Fruit fly (Drosophila melanogaster) whole organism, wandering third instar larva: Measurements from ENCODE around the gene rho.

Experiments
- Abd-B ChIP-seq: fragments of >200 bp; optimal IDR thresholded peaks from 2 replicates; lab custom pipeline; 2017; ENCODE audit warnings: missing biosample characterization, missing genetic modification characterization
- CG32264 ChIP-seq: fragments of 200-800 bp; sonication (Bioruptor generic); optimal IDR thresholded peaks from 2 replicates; lab custom pipeline; 2016; ENCODE audit warnings: missing biosample characterization, missing genetic modification characterization
- CG9705 ChIP-seq: fragments of 200-800 bp; sonication (Bioruptor generic); optimal IDR thresholded peaks from 2 replicates; lab custom pipeline; 2018; ENCODE audit warnings: missing biosample characterization, mild to moderate bottlenecking, missing genetic modification characterization
- CrebA ChIP-seq: fragments of 200-800 bp; sonication (Bioruptor generic); optimal IDR thresholded peaks from 2 replicates; lab custom pipeline; 2016; ENCODE audit warnings: missing biosample characterization, mild to moderate bottlenecking, missing genetic modification characterization, borderline replicate concordance
- Dfd ChIP-seq: fragments of >200 bp; optimal IDR thresholded peaks from 2 replicates; lab custom pipeline; 2017; ENCODE audit warnings: missing biosample characterization, missing genetic modification characterization
- Dif ChIP-seq: fragments of 200-275, 200-300 bp; sonication (Bioruptor generic); optimal IDR thresholded peaks from 2 replicates; lab custom pipeline; 2018; ENCODE audit warnings: missing biosample characterization, missing genetic modification characterization; ENCODE audit not compliant: partially characterized antibody
- GATAd ChIP-seq: sonication (Bioruptor generic); optimal IDR thresholded peaks from 2 replicates; lab custom pipeline; 2016; ENCODE audit warnings: missing biosample characterization, missing genetic modification characterization
- HLH106 ChIP-seq: fragments of 200-800 bp; optimal IDR thresholded peaks from 3 replicates; lab custom pipeline; 2019; ENCODE audit warnings: missing biosample characterization, mild to moderate bottlenecking, missing genetic modification characterization, moderate library complexity
- Hnf4 ChIP-seq: fragments of 200-800 bp; sonication (Bioruptor generic); optimal IDR thresholded peaks from 2 replicates; lab custom pipeline; 2016; ENCODE audit warnings: missing biosample characterization, mild to moderate bottlenecking, missing genetic modification characterization
- Hr83 ChIP-seq: fragments of 200-300 bp; sonication (Bioruptor generic); optimal IDR thresholded peaks from 2 replicates; lab custom pipeline; 2016; ENCODE audit warnings: missing biosample characterization, mild to moderate bottlenecking, missing genetic modification characterization, moderate library complexity; ENCODE audit not compliant: poor library complexity, severe bottlenecking
- Jra ChIP-seq: sonication (Bioruptor generic); optimal IDR thresholded peaks from 2 replicates; lab custom pipeline; 2016; ENCODE audit warnings: missing biosample characterization, missing genetic modification characterization
- Mio ChIP-seq: sonication (Bioruptor generic); optimal IDR thresholded peaks from 2 replicates; lab custom pipeline; 2016; ENCODE audit warnings: missing biosample characterization, missing genetic modification characterization
- Myc ChIP-seq: fragments of >200 bp; optimal IDR thresholded peaks from 2 replicates; lab custom pipeline; 2017
- N ChIP-seq: fragments of >200 bp; optimal IDR thresholded peaks from 2 replicates; lab custom pipeline; 2018; ENCODE audit warnings: missing biosample characterization, missing external identifiers, missing genetic modification characterization
- OdsH ChIP-seq: fragments of 200-800 bp; sonication (Bioruptor generic); optimal IDR thresholded peaks from 2 replicates; lab custom pipeline; 2016; ENCODE audit warnings: missing biosample characterization, mild to moderate bottlenecking, missing genetic modification characterization
- Rel ChIP-seq, 2 experiments: fragments of 200-800 bp; sonication (Bioruptor generic) in 1 of 2; optimal IDR thresholded peaks; 2 replicates in 1 of 2; 3 replicates in 1 of 2; lab custom pipeline; 2016 to 2019; ENCODE audit warnings: mild to moderate bottlenecking in 2 of 2, missing biosample characterization in 2 of 2, missing genetic modification characterization in 2 of 2, moderate library complexity in 1 of 2
- Sp1 ChIP-seq: fragments of 200-800 bp; sonication (Bioruptor generic); optimal IDR thresholded peaks from 3 replicates; lab custom pipeline; 2019; ENCODE audit warnings: missing biosample characterization, mild to moderate bottlenecking, missing genetic modification characterization, moderate library complexity
- Vsx2 ChIP-seq: fragments of 200-300, 225-300 bp; sonication (Bioruptor generic); optimal IDR thresholded peaks from 2 replicates; lab custom pipeline; 2018; ENCODE audit warnings: missing biosample characterization, missing genetic modification characterization; ENCODE audit not compliant: partially characterized antibody
- br ChIP-seq: fragments of 200-800 bp; sonication (Bioruptor generic); optimal IDR thresholded peaks from 2 replicates; lab custom pipeline; 2016; ENCODE audit warnings: missing biosample characterization, missing genetic modification characterization
- brk ChIP-seq: fragments of 200-800 bp; sonication (Bioruptor generic); optimal IDR thresholded peaks from 2 replicates; lab custom pipeline; 2016; ENCODE audit warnings: missing biosample characterization, mild to moderate bottlenecking, missing genetic modification characterization
- dl ChIP-seq, 2 experiments: fragments of 175-275, 200-275 bp in 1 of 2; fragments of 200-275 bp in 1 of 2; sonication (Bioruptor generic); optimal IDR thresholded peaks; lab custom pipeline; 2018; ENCODE audit warnings: mild to moderate bottlenecking in 2 of 2, missing biosample characterization in 2 of 2, missing genetic modification characterization in 2 of 2, moderate library complexity in 2 of 2; ENCODE audit not compliant: partially characterized antibody in 2 of 2, insufficient read depth in 1 of 2
- dmrt93B ChIP-seq: fragments of 200-800 bp; sonication (Bioruptor generic); optimal IDR thresholded peaks from 2 replicates; lab custom pipeline; 2018; ENCODE audit warnings: missing biosample characterization, mild to moderate bottlenecking, missing genetic modification characterization
- dsf ChIP-seq: sonication (Bioruptor generic); optimal IDR thresholded peaks from 2 replicates; lab custom pipeline; 2016; ENCODE audit warnings: missing biosample characterization, missing genetic modification characterization, borderline replicate concordance
- ey ChIP-seq: fragments of 200-800 bp; sonication (Bioruptor generic); optimal IDR thresholded peaks from 2 replicates; lab custom pipeline; 2016; ENCODE audit warnings: missing biosample characterization, missing genetic modification characterization
- foxo ChIP-seq, 2 experiments: fragments of 200-800 bp; sonication (Bioruptor generic); optimal IDR thresholded peaks; 2 replicates in 1 of 2; 3 replicates in 1 of 2; lab custom pipeline; 2016 to 2017; ENCODE audit warnings: missing biosample characterization in 2 of 2, missing genetic modification characterization in 2 of 2
- fru ChIP-seq: fragments of 200-800 bp; sonication (Bioruptor generic); optimal IDR thresholded peaks from 3 replicates; lab custom pipeline; 2016; ENCODE audit warnings: missing biosample characterization, mild to moderate bottlenecking, missing genetic modification characterization
- h ChIP-seq: fragments of 200-800 bp; sonication (Bioruptor generic); optimal IDR thresholded peaks from 3 replicates; lab custom pipeline; 2016; ENCODE audit warnings: missing biosample characterization, mild to moderate bottlenecking, missing genetic modification characterization
- jim ChIP-seq: fragments of 175-275, 200-325 bp; sonication (Bioruptor generic); optimal IDR thresholded peaks from 2 replicates; lab custom pipeline; 2016; ENCODE audit warnings: missing biosample characterization, mild to moderate bottlenecking, missing genetic modification characterization
- pan ChIP-seq: fragments of >200 bp; optimal IDR thresholded peaks from 2 replicates; lab custom pipeline; 2017
- psq ChIP-seq: fragments of 200-800 bp; sonication (Bioruptor generic); optimal IDR thresholded peaks from 3 replicates; lab custom pipeline; 2017; ENCODE audit warnings: missing biosample characterization, mild to moderate bottlenecking, missing genetic modification characterization, moderate library complexity
- rgr ChIP-seq: fragments of 200-800 bp; sonication (Bioruptor generic); optimal IDR thresholded peaks from 3 replicates; lab custom pipeline; 2016; ENCODE audit warnings: missing biosample characterization, mild to moderate bottlenecking, missing genetic modification characterization
- sage ChIP-seq: fragments of 200-800 bp; sonication (Bioruptor generic); optimal IDR thresholded peaks from 2 replicates; lab custom pipeline; 2016; ENCODE audit warnings: missing biosample characterization, mild to moderate bottlenecking, missing genetic modification characterization
- sv ChIP-seq: fragments of 200-800 bp; sonication (Bioruptor generic); optimal IDR thresholded peaks from 3 replicates; lab custom pipeline; 2016; ENCODE audit warnings: missing biosample characterization, missing genetic modification characterization
- tai ChIP-seq: sonication (Bioruptor generic); optimal IDR thresholded peaks from 2 replicates; lab custom pipeline; 2016; ENCODE audit warnings: missing biosample characterization, missing genetic modification characterization
- usp ChIP-seq: fragments of >200 bp; optimal IDR thresholded peaks from 2 replicates; lab custom pipeline; 2017; ENCODE audit warnings: missing biosample characterization, missing genetic modification characterization
- woc ChIP-seq: sonication (Bioruptor generic); optimal IDR thresholded peaks from 2 replicates; lab custom pipeline; 2016; ENCODE audit warnings: missing biosample characterization, mild to moderate bottlenecking, missing genetic modification characterization

rho gene

dm6 chr3L:1415931-1416330, 47.7 kb upstream of the rho start, which contains the start of gene FucTD:
FucTD (plus strand) TSS chr3L:1416231.
- TF ChIP-seq Mio (GFP tag; lab: Kevin White, UChicago) (no peak), psq (GFP tag; lab: Kevin White, UChicago) (no peak), Hnf4 (GFP tag; lab: Kevin White, UChicago) (no peak), Dfd (no peak), dsf (no peak), Vsx2 (GFP tag; lab: Kevin White, UChicago) (no peak), Jra (GFP tag; lab: Kevin White, UChicago) (no peak), foxo (GFP tag; optimal IDR thresholded peaks at IDR 0.05; lab: Kevin White, UChicago) (no peak), dl (GFP tag; optimal IDR thresholded peaks at IDR 0.05; lab: Kevin White, UChicago; ENCODE audit: insufficient read depth in 1 of 2, partially characterized antibody in 2 of 2) (no peak), usp (no peak), N (no peak), CrebA (no peak), CG9705 (GFP tag; lab: Kevin White, UChicago) (no peak), CG32264 (no peak), sv (GFP tag; lab: Kevin White, UChicago) (no peak), brk (GFP tag; lab: Kevin White, UChicago) (no peak), br (GFP tag; lab: Kevin White, UChicago) (no peak), fru (GFP tag; lab: Kevin White, UChicago) (no peak), pan (lab: Kevin White, UChicago) (no peak)

- TF ChIP-seq fru (GFP tag; lab: Kevin White, UChicago) = peak; percentile 36
- peak in 1 of 2 experiments; percentile 43 for TF ChIP-seq foxo (GFP tag; optimal IDR thresholded peaks at IDR 0.05; lab: Kevin White, UChicago)
- TF ChIP-seq Hnf4 (GFP tag; lab: Kevin White, UChicago) = no peak
- TF ChIP-seq Hr83 (GFP tag; lab: Kevin White, UChicago) = no peak
- peak; percentile 50 for TF ChIP-seq woc (GFP tag; lab: Kevin White, UChicago)
- no peak for TF ChIP-seq brk (GFP tag; lab: Kevin White, UChicago)
- peak; percentile 18 for TF ChIP-seq ey (GFP tag; lab: Kevin White, UChicago)
- peak; percentile 53 for TF ChIP-seq h (GFP tag; lab: Kevin White, UChicago)
- peak; percentile 19 for TF ChIP-seq rgr (GFP tag; lab: Kevin White, UChicago)
Measured at dm6 chr3L:1417898-1418297, 45.7 kb upstream of the rho start.

dm6 chr3L:1418821-1419220, 44.8 kb upstream of the rho start:
- TF ChIP-seq foxo (GFP tag; optimal IDR thresholded peaks at IDR 0.05; lab: Kevin White, UChicago) = peak in 1 of 2 experiments; percentile 23
- TF ChIP-seq tai (GFP tag; lab: Kevin White, UChicago) = no peak
- TF ChIP-seq rgr (GFP tag; lab: Kevin White, UChicago) = no peak
- TF ChIP-seq CrebA = no peak
- TF ChIP-seq sv (GFP tag; lab: Kevin White, UChicago) = no peak
- no peak for TF ChIP-seq pan (lab: Kevin White, UChicago)
- TF ChIP-seq h (GFP tag; lab: Kevin White, UChicago) = peak; percentile 33
- no peak for TF ChIP-seq Jra (GFP tag; lab: Kevin White, UChicago)
- no peak for TF ChIP-seq CG32264
- no peak for TF ChIP-seq N
- TF ChIP-seq sage (GFP tag; lab: Kevin White, UChicago) = no peak
- TF ChIP-seq dsf = no peak
- TF ChIP-seq Hnf4 (GFP tag; lab: Kevin White, UChicago) = no peak
- TF ChIP-seq Hr83 (GFP tag; lab: Kevin White, UChicago) = no peak
- peak; percentile 25 for TF ChIP-seq fru (GFP tag; lab: Kevin White, UChicago)
- TF ChIP-seq dl (GFP tag; optimal IDR thresholded peaks at IDR 0.05; lab: Kevin White, UChicago; ENCODE audit: insufficient read depth in 1 of 2, partially characterized antibody in 2 of 2) = no peak
- TF ChIP-seq Abd-B = no peak
- TF ChIP-seq ey (GFP tag; lab: Kevin White, UChicago) = peak; percentile 10
- TF ChIP-seq GATAd = no peak
- no peak for TF ChIP-seq Myc
- TF ChIP-seq woc (GFP tag; lab: Kevin White, UChicago) = peak; percentile 1
- TF ChIP-seq Sp1 (GFP tag; lab: Kevin White, UChicago) = no peak
- TF ChIP-seq OdsH (GFP tag; lab: Kevin White, UChicago) = no peak
- TF ChIP-seq CG9705 (GFP tag; lab: Kevin White, UChicago) = no peak
- no peak for TF ChIP-seq jim (GFP tag; lab: Kevin White, UChicago)
- no peak for TF ChIP-seq Rel (GFP tag; optimal IDR thresholded peaks at IDR 0.05; lab: Kevin White, UChicago)
- TF ChIP-seq Rel (tag; optimal IDR thresholded peaks at IDR 0.05; lab: Kevin White, UChicago) = no peak
- TF ChIP-seq HLH106 (tag; lab: Kevin White, UChicago) = peak; percentile 3
- TF ChIP-seq Dif (GFP tag; lab: Kevin White, UChicago) = no peak
- TF ChIP-seq dmrt93B (GFP tag; lab: Kevin White, UChicago) = no peak
- no peak for TF ChIP-seq brk (GFP tag; lab: Kevin White, UChicago)
